Fruit fly (Drosophila melanogaster) Kc167 (cell line): ENCODE data around the gene wisp.

ENCODE experiments used
- Myc ChIP-seq: fragments of >200 bp; optimal IDR thresholded peaks from 2 replicates; lab custom pipeline; 2017; ENCODE audit warnings: missing external identifiers
- Sin3A ChIP-seq: fragments of >200 bp; optimal IDR thresholded peaks from 2 replicates; lab custom pipeline; 2018; ENCODE audit warnings: missing external identifiers
- h ChIP-seq: fragments of >200 bp; optimal IDR thresholded peaks from 3 replicates; lab custom pipeline; 2018; ENCODE audit warnings: missing external identifiers
- insv ChIP-seq: fragments of >200 bp; optimal IDR thresholded peaks from 3 replicates; lab custom pipeline; 2018; ENCODE audit warnings: missing external identifiers
- psq ChIP-seq: fragments of >200 bp; optimal IDR thresholded peaks from 2 replicates; lab custom pipeline; 2017; ENCODE audit warnings: missing external identifiers
- ttk ChIP-seq: sonication (Bioruptor generic); optimal IDR thresholded peaks from 2 replicates; lab custom pipeline; 2017; ENCODE audit warnings: missing external identifiers

dm6 chrX:11886976-11887375 is 6.8 kb upstream of the wisp start, which contains the start of the genes CG10353 and SelG:
- no peak for TF ChIP-seq ttk (lab: Kevin White, UChicago)
- no peak for TF ChIP-seq psq (lab: Kevin White, UChicago)
- no peak for TF ChIP-seq Sin3A (lab: Kevin White, UChicago)
- TF ChIP-seq h (lab: Kevin White, UChicago), result no peak
- TF ChIP-seq insv (lab: Kevin White, UChicago), result no peak
- TF ChIP-seq Myc (lab: Kevin White, UChicago), result no peak
